1 fruit fly cellular context compared by ENCODE assay signal in genomic region chrX:19637002-19637420, dm6.
TF ChIP-seq lines count a peak whose summit lies in the region.

No protein-coding gene starts in this region.

TF ChIP-seq in whole organism, embryonic, 481 proteins besides CTCF, POLR2A, EP300 and RAD21 (continued from another document):
- TF ChIP-seq eyg (GFP tag; optimal IDR thresholded peaks at IDR 0.05; lab: Kevin White, UChicago), result no peak
- TF ChIP-seq hkb (optimal IDR thresholded peaks at IDR 0.05; lab: Kevin White, UChicago), result no peak
- no peak for TF ChIP-seq hkb (GFP tag; IDR thresholded peaks at IDR 0.05; lab: Robert Waterston, UW)
- TF ChIP-seq CG8944 (GFP tag; optimal IDR thresholded peaks at IDR 0.05; lab: Kevin White, UChicago), result no peak
- TF ChIP-seq CG2678 (tag; optimal IDR thresholded peaks at IDR 0.05; lab: Kevin White, UChicago), result no peak
- no peak for TF ChIP-seq ATbp (GFP tag; optimal IDR thresholded peaks at IDR 0.05; lab: Kevin White, UChicago)
- no peak for TF ChIP-seq CG11456 (GFP tag; IDR thresholded peaks at IDR 0.05; lab: Robert Waterston, UW)
- no peak for TF ChIP-seq hbn (GFP tag; IDR thresholded peaks at IDR 0.05; lab: Robert Waterston, UW; ENCODE audit: partially characterized antibody)
- TF ChIP-seq wek (GFP tag; optimal IDR thresholded peaks at IDR 0.05; lab: Kevin White, UChicago), result peak; percentile 10
- no peak for TF ChIP-seq CG10147 (GFP tag; optimal IDR thresholded peaks at IDR 0.05; lab: Kevin White, UChicago)
- TF ChIP-seq CG15269 (tag; optimal IDR thresholded peaks at IDR 0.05; lab: Kevin White, UChicago), result no peak
- TF ChIP-seq ken (GFP tag; IDR thresholded peaks at IDR 0.05; lab: Robert Waterston, UW), result no peak
- no peak for TF ChIP-seq CG12659 (GFP tag; optimal IDR thresholded peaks at IDR 0.05; lab: Kevin White, UChicago)
- no peak for TF ChIP-seq CG30431 (GFP tag; optimal IDR thresholded peaks at IDR 0.05; lab: Kevin White, UChicago)
- TF ChIP-seq so (GFP tag; IDR thresholded peaks at IDR 0.05; lab: Robert Waterston, UW), result no peak
- no peak for TF ChIP-seq Atf-2 (GFP tag; optimal IDR thresholded peaks at IDR 0.05; lab: Kevin White, UChicago)
- no peak for TF ChIP-seq H15 (GFP tag; IDR thresholded peaks at IDR 0.05; lab: Robert Waterston, UW)
- TF ChIP-seq zen2 (GFP tag; IDR thresholded peaks at IDR 0.05; lab: Robert Waterston, UW; ENCODE audit: partially characterized antibody), result no peak
- TF ChIP-seq CG18262 (tag; optimal IDR thresholded peaks at IDR 0.05; lab: Kevin White, UChicago), result no peak
- TF ChIP-seq bsh (GFP tag; optimal IDR thresholded peaks at IDR 0.05; lab: Kevin White, UChicago), result no peak
- no peak for TF ChIP-seq TFAM (GFP tag; optimal IDR thresholded peaks at IDR 0.05; lab: Kevin White, UChicago)
- no peak for TF ChIP-seq sens-2 (GFP tag; IDR thresholded peaks at IDR 0.05; lab: Robert Waterston, UW)
- TF ChIP-seq CG32767 (GFP tag; IDR thresholded peaks at IDR 0.05; lab: Robert Waterston, UW), result no peak
- TF ChIP-seq Fer2 (tag; optimal IDR thresholded peaks at IDR 0.05; lab: Kevin White, UChicago), result no peak
- TF ChIP-seq br (optimal IDR thresholded peaks at IDR 0.05; lab: Kevin White, UChicago), result no peak
- TF ChIP-seq CG18619 (GFP tag; optimal IDR thresholded peaks at IDR 0.05; lab: Kevin White, UChicago), result no peak
- TF ChIP-seq CG4820 (GFP tag; optimal IDR thresholded peaks at IDR 0.05; lab: Kevin White, UChicago), result no peak
- TF ChIP-seq kah (GFP tag; optimal IDR thresholded peaks at IDR 0.05; lab: Kevin White, UChicago), result no peak
- TF ChIP-seq Sox102F (GFP tag; optimal IDR thresholded peaks at IDR 0.05; lab: Kevin White, UChicago), result no peak
- no peak for TF ChIP-seq sc (optimal IDR thresholded peaks at IDR 0.05; lab: Kevin White, UChicago)
- TF ChIP-seq sc (GFP tag; optimal IDR thresholded peaks at IDR 0.05; lab: Kevin White, UChicago), result no peak
- TF ChIP-seq exex (tag; optimal IDR thresholded peaks at IDR 0.05; lab: Kevin White, UChicago), result no peak
- no peak for TF ChIP-seq grn (GFP tag; optimal IDR thresholded peaks at IDR 0.05; lab: Kevin White, UChicago)
- no peak for TF ChIP-seq chn (GFP tag; optimal IDR thresholded peaks at IDR 0.05; lab: Kevin White, UChicago)
- TF ChIP-seq Dref (GFP tag; IDR thresholded peaks at IDR 0.05; lab: Robert Waterston, UW), result no peak
- no peak for TF ChIP-seq Kr (GFP tag; optimal IDR thresholded peaks at IDR 0.05; lab: Kevin White, UChicago)
- no peak for TF ChIP-seq CG4424 (GFP tag; optimal IDR thresholded peaks at IDR 0.05; lab: Kevin White, UChicago)
- TF ChIP-seq chm (GFP tag; IDR thresholded peaks at IDR 0.05; lab: Robert Waterston, UW), result peak; percentile 40; the same call in 1 of the 2 replicates
- no peak for TF ChIP-seq jigr1 (GFP tag; IDR thresholded peaks at IDR 0.05; lab: Robert Waterston, UW)
- TF ChIP-seq Nf-YA (GFP tag; IDR thresholded peaks at IDR 0.05; lab: Robert Waterston, UW), result no peak
- TF ChIP-seq schlank (tag; optimal IDR thresholded peaks at IDR 0.05; lab: Kevin White, UChicago), result no peak
- no peak for TF ChIP-seq zen (tag; optimal IDR thresholded peaks at IDR 0.05; lab: Kevin White, UChicago)
- TF ChIP-seq zfh1 (GFP tag; IDR thresholded peaks at IDR 0.05; lab: Robert Waterston, UW), result no peak
- no peak for TF ChIP-seq D19A (tag; optimal IDR thresholded peaks at IDR 0.05; lab: Kevin White, UChicago)
- TF ChIP-seq Gsc (GFP tag; IDR thresholded peaks at IDR 0.05; lab: Robert Waterston, UW), result no peak
- TF ChIP-seq az2 (GFP tag; optimal IDR thresholded peaks at IDR 0.05; lab: Kevin White, UChicago), result no peak
- TF ChIP-seq CG14860 (GFP tag; IDR thresholded peaks at IDR 0.05; lab: Robert Waterston, UW; ENCODE audit: partially characterized antibody), result no peak
- no peak for TF ChIP-seq CG9727 (GFP tag; optimal IDR thresholded peaks at IDR 0.05; lab: Kevin White, UChicago)
- no peak for TF ChIP-seq pita (GFP tag; optimal IDR thresholded peaks at IDR 0.05; lab: Kevin White, UChicago)
- TF ChIP-seq Adf1 (GFP tag; IDR thresholded peaks at IDR 0.05; lab: Robert Waterston, UW), result peak; percentile 54; the same call in 1 of the 2 replicates
- no peak for TF ChIP-seq slp2 (GFP tag; optimal IDR thresholded peaks at IDR 0.05; lab: Kevin White, UChicago)
- TF ChIP-seq CG9215 (GFP tag; IDR thresholded peaks at IDR 0.05; lab: Robert Waterston, UW), result peak; percentile 86
- TF ChIP-seq CG2199 (GFP tag; IDR thresholded peaks at IDR 0.05; lab: Robert Waterston, UW), result no peak; the same call in 2 of the 3 replicates
- peak; percentile 17; the same call in 1 of the 2 replicates for TF ChIP-seq MBD-R2 (GFP tag; IDR thresholded peaks at IDR 0.05; lab: Robert Waterston, UW)
- no peak for TF ChIP-seq Side (GFP tag; optimal IDR thresholded peaks at IDR 0.05; lab: Kevin White, UChicago)
- no peak for TF ChIP-seq Ssrp (tag; optimal IDR thresholded peaks at IDR 0.05; lab: Kevin White, UChicago)
- TF ChIP-seq ci (GFP tag; IDR thresholded peaks at IDR 0.05; lab: Robert Waterston, UW), result peak; percentile 54; the same call in 2 of the 3 replicates
